Fruit fly (Drosophila melanogaster): ENCODE measurements around the gene Marcal1.
A peak's percentile ranks its signal among the peaks of the same experiment; 100 is the strongest.

Marcal1 gene

DNA sequence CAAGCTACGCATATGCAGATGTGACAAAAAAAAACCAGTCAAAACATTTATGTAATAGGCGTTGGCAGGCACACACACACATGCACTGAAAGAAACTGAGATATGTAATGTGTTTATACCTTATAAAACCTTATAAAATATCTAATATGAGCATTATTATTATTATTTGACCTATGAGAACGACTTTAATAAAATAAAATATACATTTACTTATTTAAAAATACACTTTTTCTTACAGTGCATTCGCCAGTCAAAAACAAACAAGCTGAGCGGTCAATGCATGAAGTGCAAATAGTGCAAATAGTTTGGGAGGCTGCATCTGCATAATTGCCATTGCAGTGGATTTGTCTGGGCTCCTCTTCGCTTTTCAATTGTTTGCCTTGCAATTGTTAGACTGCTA is 47.3 kb upstream of the Marcal1 start (continued):
- TF ChIP-seq pan (optimal IDR thresholded peaks at IDR 0.05) (no peak), pan (GFP tag; optimal IDR thresholded peaks at IDR 0.05 in 1 of 2, IDR thresholded peaks at IDR 0.05 in 1 of 2) (peak in 1 of 2 experiments; percentile 83), pfk (GFP tag; optimal IDR thresholded peaks at IDR 0.05) (no peak), CG9797 (GFP tag; optimal IDR thresholded peaks at IDR 0.05) (no peak), CG15269 (tag; optimal IDR thresholded peaks at IDR 0.05) (peak; percentile 89), CG1602 (GFP tag; optimal IDR thresholded peaks at IDR 0.05) (peak; percentile 47), p53 (GFP tag; optimal IDR thresholded peaks at IDR 0.05) (no peak), ase (GFP tag; IDR thresholded peaks at IDR 0.05) (peak; percentile 75; the same call in 2 of the 3 replicates), CG18011 (GFP tag; optimal IDR thresholded peaks at IDR 0.05) (peak; percentile 41), CG8765 (GFP tag; IDR thresholded peaks at IDR 0.05) (no peak), CG3281 (GFP tag; optimal IDR thresholded peaks at IDR 0.05) (peak; percentile 36), HHEX (GFP tag; optimal IDR thresholded peaks at IDR 0.05) (peak; percentile 74), CG16779 (GFP tag; IDR thresholded peaks at IDR 0.05) (no peak), CG9437 (GFP tag; optimal IDR thresholded peaks at IDR 0.05) (peak; percentile 68), CG34422 (GFP tag; IDR thresholded peaks at IDR 0.05) (no peak), crp (GFP tag; optimal IDR thresholded peaks at IDR 0.05) (peak in 1 of 2 experiments; percentile 1), sug (tag; optimal IDR thresholded peaks at IDR 0.05) (peak; percentile 30), Rx (GFP tag; IDR thresholded peaks at IDR 0.05) (no peak), CG18599 (GFP tag; optimal IDR thresholded peaks at IDR 0.05) (peak; percentile 41), YL-1 (GFP tag; optimal IDR thresholded peaks at IDR 0.05) (no peak), CG4707 (GFP tag; optimal IDR thresholded peaks at IDR 0.05) (peak; percentile 27), CG7357 (GFP tag; IDR thresholded peaks at IDR 0.05) (0 out of 3 replicates have a peak, but pooled peaks have one; percentile 47), zfh2 (GFP tag; optimal IDR thresholded peaks at IDR 0.05) (no peak), aop (GFP tag; IDR thresholded peaks at IDR 0.05) (no peak), dati (GFP tag; IDR thresholded peaks at IDR 0.05) (no peak), Atf3 (GFP tag; optimal IDR thresholded peaks at IDR 0.05) (no peak), CG3847 (GFP tag; IDR thresholded peaks at IDR 0.05) (no peak), pum (GFP tag; optimal IDR thresholded peaks at IDR 0.05) (peak; percentile 41), chif (GFP tag; optimal IDR thresholded peaks at IDR 0.05) (peak in 1 of 2 experiments; percentile 22), row (GFP tag; IDR thresholded peaks at IDR 0.05) (peak; percentile 72), ranshi (GFP tag; IDR thresholded peaks at IDR 0.05) (peak; percentile 51; the same call in 1 of the 2 replicates), pzg (GFP tag; optimal IDR thresholded peaks at IDR 0.05) (no peak), C15 (GFP tag; IDR thresholded peaks at IDR 0.05) (0 out of 3 replicates have a peak, but pooled peaks have one; percentile 31), nmo (GFP tag; optimal IDR thresholded peaks at IDR 0.05) (peak; percentile 67), Lim3 (GFP tag; IDR thresholded peaks at IDR 0.05) (peak; percentile 51; the same call in 1 of the 2 replicates), CG2120 (GFP tag; optimal IDR thresholded peaks at IDR 0.05) (no peak), Mes4 (GFP tag; optimal IDR thresholded peaks at IDR 0.05) (no peak), gcm2 (GFP tag; optimal IDR thresholded peaks at IDR 0.05) (no peak), Dfd (GFP tag; optimal IDR thresholded peaks at IDR 0.05) (no peak), CG13894 (tag; optimal IDR thresholded peaks at IDR 0.05) (no peak), pb (GFP tag; optimal IDR thresholded peaks at IDR 0.05) (no peak), sisA (GFP tag; IDR thresholded peaks at IDR 0.05) (peak; percentile 78), Fer3 (tag; optimal IDR thresholded peaks at IDR 0.05) (peak; percentile 74), Lpt (GFP tag; optimal IDR thresholded peaks at IDR 0.05) (no peak), CG9817 (tag; optimal IDR thresholded peaks at IDR 0.05) (peak; percentile 21), CG11696 (GFP tag; IDR thresholded peaks at IDR 0.05) (peak; percentile 24; the same call in 1 of the 2 replicates), exex (tag; optimal IDR thresholded peaks at IDR 0.05) (peak; percentile 16), CG10462 (GFP tag; optimal IDR thresholded peaks at IDR 0.05) (peak; percentile 64), CG4360 (GFP tag; IDR thresholded peaks at IDR 0.05) (no peak), Antp (GFP tag; optimal IDR thresholded peaks at IDR 0.05) (no peak), Hr3 (GFP tag; optimal IDR thresholded peaks at IDR 0.05) (peak; percentile 69), Blimp-1 (GFP tag; optimal IDR thresholded peaks at IDR 0.05) (peak; percentile 76)

Measured in whole organism, embryonic.